Fruit fly (Drosophila melanogaster): ENCODE measurements around the gene Tango10.
A peak's percentile ranks its signal among the peaks of the same experiment; 100 is the strongest.

Tango10 gene

DNA sequence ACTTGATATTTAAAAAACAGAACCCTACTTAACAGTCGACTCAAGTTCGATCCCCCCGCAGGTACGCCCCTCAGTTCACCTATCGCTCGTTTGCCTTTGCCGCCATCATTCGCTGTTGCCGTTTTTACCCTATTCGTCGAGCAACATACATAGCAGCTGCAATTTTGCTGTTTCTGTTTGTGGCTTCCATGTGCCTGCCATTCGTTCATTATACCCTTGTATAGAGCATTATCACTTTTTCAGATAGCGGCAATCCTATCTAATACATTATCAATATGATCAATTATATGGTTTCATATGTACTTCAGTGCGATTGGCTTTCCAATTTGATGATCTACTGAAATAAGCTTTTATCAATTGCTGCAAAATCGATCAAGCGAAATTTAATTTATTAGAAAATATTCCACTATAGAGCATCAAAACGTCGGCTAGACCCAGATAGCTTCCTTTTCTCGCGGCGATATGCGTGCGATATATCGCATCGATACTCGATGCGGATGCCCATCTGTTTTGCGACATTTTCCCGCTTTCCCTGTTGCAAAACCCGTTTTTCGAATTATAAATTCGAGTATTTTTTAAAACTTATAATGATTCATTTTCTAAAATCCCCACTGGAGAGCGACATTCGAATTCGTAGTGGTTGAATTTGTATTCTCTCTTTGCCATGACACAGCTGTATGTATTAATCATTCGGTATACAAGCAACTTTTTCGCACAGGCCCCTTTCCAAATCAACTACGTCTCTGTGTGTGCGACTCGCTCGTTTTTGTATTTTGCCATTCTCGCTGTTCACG is 3.9 kb upstream of the Tango10 start (continued):
- peak; percentile 31; the same call in 1 of the 2 replicates for TF ChIP-seq MBD-R2 (GFP tag; IDR thresholded peaks at IDR 0.05)
- TF ChIP-seq CG2678 (tag; optimal IDR thresholded peaks at IDR 0.05), result peak; percentile 93
- TF ChIP-seq cas (GFP tag; IDR thresholded peaks at IDR 0.05), result peak; percentile 48; the same call in 1 of the 2 replicates
- TF ChIP-seq CG9817 (tag; optimal IDR thresholded peaks at IDR 0.05), result peak; percentile 83
- TF ChIP-seq CG6854 (GFP tag; optimal IDR thresholded peaks at IDR 0.05), result peak; percentile 85
- peak; percentile 64 for TF ChIP-seq Rx (GFP tag; IDR thresholded peaks at IDR 0.05)
- TF ChIP-seq CG34224 (GFP tag; IDR thresholded peaks at IDR 0.05; ENCODE audit: partially characterized antibody), result peak; percentile 76
- peak; percentile 84 for TF ChIP-seq shn (GFP tag; optimal IDR thresholded peaks at IDR 0.05)
- no peak for TF ChIP-seq Dref (GFP tag; IDR thresholded peaks at IDR 0.05)
- no peak for TF ChIP-seq pzg (GFP tag; optimal IDR thresholded peaks at IDR 0.05)
- peak; percentile 72 for TF ChIP-seq ttk (GFP tag; IDR thresholded peaks at IDR 0.05)
- TF ChIP-seq trem (tag; optimal IDR thresholded peaks at IDR 0.05), result peak; percentile 74
- no peak for TF ChIP-seq D (optimal IDR thresholded peaks at IDR 0.05)
- TF ChIP-seq D (GFP tag; optimal IDR thresholded peaks at IDR 0.05), result peak; percentile 87
- peak; percentile 70 for TF ChIP-seq corto (GFP tag; optimal IDR thresholded peaks at IDR 0.05)
- no peak for TF ChIP-seq CG9797 (GFP tag; optimal IDR thresholded peaks at IDR 0.05)
- TF ChIP-seq CG18476 (GFP tag; optimal IDR thresholded peaks at IDR 0.05), result peak; percentile 85
- peak; percentile 43 for TF ChIP-seq CG4282 (GFP tag; optimal IDR thresholded peaks at IDR 0.05)
- peak; percentile 86 for TF ChIP-seq CG17328 (GFP tag; IDR thresholded peaks at IDR 0.05)
- peak; percentile 67 for TF ChIP-seq CG3163 (GFP tag; optimal IDR thresholded peaks at IDR 0.05)
- TF ChIP-seq Bdp1 (GFP tag; optimal IDR thresholded peaks at IDR 0.05), result peak; percentile 77
- TF ChIP-seq slbo (GFP tag; IDR thresholded peaks at IDR 0.05), result peak; percentile 80
- TF ChIP-seq CG13424 (tag; optimal IDR thresholded peaks at IDR 0.05), result peak; percentile 89
- no peak for TF ChIP-seq Ets97D (GFP tag; optimal IDR thresholded peaks at IDR 0.05)
- peak; percentile 6 for TF ChIP-seq fru (optimal IDR thresholded peaks at IDR 0.05)
- peak; percentile 89 for TF ChIP-seq Sox100B (GFP tag; optimal IDR thresholded peaks at IDR 0.05)
- peak; percentile 88 for TF ChIP-seq CG9215 (GFP tag; IDR thresholded peaks at IDR 0.05)
- peak; percentile 63; the same call in 2 of the 3 replicates for TF ChIP-seq ase (GFP tag; IDR thresholded peaks at IDR 0.05)
- peak; percentile 99 for TF ChIP-seq Ets65A (GFP tag)
- peak; percentile 63 for TF ChIP-seq da (GFP tag; optimal IDR thresholded peaks at IDR 0.05)
- TF ChIP-seq Nf-YC (tag; optimal IDR thresholded peaks at IDR 0.05), result peak; percentile 74
- peak; percentile 73 for TF ChIP-seq CG17612 (GFP tag; IDR thresholded peaks at IDR 0.05)
- TF ChIP-seq CG34376 (GFP tag; optimal IDR thresholded peaks at IDR 0.05), result peak; percentile 71
- TF ChIP-seq CG33557 (GFP tag; optimal IDR thresholded peaks at IDR 0.05), result peak; percentile 87
- TF ChIP-seq CG11247 (GFP tag; IDR thresholded peaks at IDR 0.05), result peak; percentile 61
- TF ChIP-seq Sry-δ (GFP tag; optimal IDR thresholded peaks at IDR 0.05), result peak; percentile 41
- peak; percentile 78 for TF ChIP-seq CG12104 (GFP tag; optimal IDR thresholded peaks at IDR 0.05)
- no peak for TF ChIP-seq tll (GFP tag; optimal IDR thresholded peaks at IDR 0.05)
- no peak for TF ChIP-seq crp (GFP tag; optimal IDR thresholded peaks at IDR 0.05)
- TF ChIP-seq sd (tag; optimal IDR thresholded peaks at IDR 0.05), result peak; percentile 74
- peak; percentile 83 for TF ChIP-seq sqz (GFP tag; optimal IDR thresholded peaks at IDR 0.05)
- TF ChIP-seq danr (GFP tag; IDR thresholded peaks at IDR 0.05), result peak; percentile 82
- TF ChIP-seq CG6175 (GFP tag; IDR thresholded peaks at IDR 0.05), result peak; percentile 72; the same call in 2 of the 3 replicates
- TF ChIP-seq peb (GFP tag; IDR thresholded peaks at IDR 0.05), result peak; percentile 49; the same call in 1 of the 2 replicates
- TF ChIP-seq Deaf1 (tag; optimal IDR thresholded peaks at IDR 0.05), result peak; percentile 67
- TF ChIP-seq row (GFP tag; IDR thresholded peaks at IDR 0.05), result peak; percentile 97
- peak; percentile 89 for TF ChIP-seq CG12391 (tag; optimal IDR thresholded peaks at IDR 0.05)
- TF ChIP-seq lab (GFP tag; optimal IDR thresholded peaks at IDR 0.05), result peak; percentile 91
- peak; percentile 32 for TF ChIP-seq CG31365 (tag; optimal IDR thresholded peaks at IDR 0.05)
